Fruit fly (Drosophila melanogaster) whole organism, adult: Measurements from ENCODE around the gene Dmtn.

Experiments used
- CG12768 ChIP-seq: fragments of 200-800 bp; sonication (Bioruptor generic); optimal IDR thresholded peaks from 2 replicates; lab custom pipeline; 2017; ENCODE audit warnings: missing biosample characterization, missing genetic modification characterization, mild to moderate bottlenecking, moderate library complexity, missing genetic modification reagents
- CG14711 ChIP-seq: fragments of 200-800 bp; sonication (Bioruptor generic); optimal IDR thresholded peaks from 2 replicates; lab custom pipeline; 2018; ENCODE audit warnings: missing biosample characterization, mild to moderate bottlenecking, missing genetic modification characterization, moderate library complexity
- CG1620 ChIP-seq: fragments of 200-800 bp; sonication (Bioruptor generic); optimal IDR thresholded peaks from 2 replicates; lab custom pipeline; 2016; ENCODE audit warnings: missing biosample characterization, missing genetic modification characterization
- CG33017 ChIP-seq: fragments of 200-800 bp; sonication (Bioruptor generic); optimal IDR thresholded peaks from 2 replicates; lab custom pipeline; 2018; ENCODE audit warnings: missing biosample characterization, mild to moderate bottlenecking, missing genetic modification characterization, moderate library complexity
- CG7101 ChIP-seq: fragments of 200-800 bp; sonication (Bioruptor generic); optimal IDR thresholded peaks from 2 replicates; lab custom pipeline; 2018; ENCODE audit warnings: missing biosample characterization, mild to moderate bottlenecking, missing genetic modification characterization, moderate library complexity
- Mnt ChIP-seq: fragments of 200-800 bp; sonication (Bioruptor generic); optimal IDR thresholded peaks from 2 replicates; lab custom pipeline; 2016; ENCODE audit warnings: missing biosample characterization, mild to moderate bottlenecking, missing genetic modification characterization
- cic ChIP-seq: fragments of 200-800 bp; sonication (Bioruptor generic); optimal IDR thresholded peaks from 2 replicates; lab custom pipeline; 2017; ENCODE audit warnings: missing biosample characterization, mild to moderate bottlenecking, missing genetic modification characterization, moderate library complexity
- kay ChIP-seq: fragments of 200-800 bp; sonication (Bioruptor generic); peaks from one replicate; lab custom pipeline; 2016; ENCODE audit warnings: missing biosample characterization, missing genetic modification characterization, borderline replicate concordance
- ovo ChIP-seq: fragments of 200-800 bp; sonication (Bioruptor generic); optimal IDR thresholded peaks from 2 replicates; lab custom pipeline; 2016; ENCODE audit warnings: missing biosample characterization, missing genetic modification characterization
- toe ChIP-seq: fragments of 200-800 bp; sonication (Bioruptor generic); optimal IDR thresholded peaks from 2 replicates; lab custom pipeline; 2016; ENCODE audit warnings: missing biosample characterization, missing genetic modification characterization

- TF ChIP-seq CG7101 (tag; lab: Kevin White, UChicago): no peak
- no peak for TF ChIP-seq CG12768
- no peak for TF ChIP-seq toe (GFP tag; lab: Kevin White, UChicago)
- no peak for TF ChIP-seq cic (GFP tag; lab: Kevin White, UChicago)
- TF ChIP-seq ovo: no peak
- TF ChIP-seq Mnt (GFP tag; lab: Kevin White, UChicago): no peak
- TF ChIP-seq CG33017 (tag; lab: Kevin White, UChicago): no peak
- TF ChIP-seq kay (GFP tag; lab: Kevin White, UChicago): peak; percentile 64
- no peak for TF ChIP-seq CG14711
- no peak for TF ChIP-seq CG1620 (GFP tag; lab: Kevin White, UChicago)
Observed at dm6 chr3R:6433885-6434284, 28.2 kb upstream of the Dmtn start.
